Worm (Caenorhabditis elegans) whole organism, L1 larva: ENCODE data around the gene C17C3.11.

Experiments
- blmp-1 ChIP-seq: fragments of 150-350 bp; optimal IDR thresholded peaks from 2 replicates; lab custom pipeline; 2014; ENCODE audit warnings: missing biosample characterization, missing genetic modification characterization
- efl-1 ChIP-seq, 4 experiments: fragments of 150-350 bp; optimal IDR thresholded peaks in 3 of 4; peaks in 1 of 4; 1 replicate in 1 of 4; 2 replicates in 3 of 4; lab custom pipeline; 2014; ENCODE audit warnings: missing biosample characterization in 2 of 4, missing genetic modification characterization in 2 of 4, missing genetic modification reagents in 2 of 4

DNA sequence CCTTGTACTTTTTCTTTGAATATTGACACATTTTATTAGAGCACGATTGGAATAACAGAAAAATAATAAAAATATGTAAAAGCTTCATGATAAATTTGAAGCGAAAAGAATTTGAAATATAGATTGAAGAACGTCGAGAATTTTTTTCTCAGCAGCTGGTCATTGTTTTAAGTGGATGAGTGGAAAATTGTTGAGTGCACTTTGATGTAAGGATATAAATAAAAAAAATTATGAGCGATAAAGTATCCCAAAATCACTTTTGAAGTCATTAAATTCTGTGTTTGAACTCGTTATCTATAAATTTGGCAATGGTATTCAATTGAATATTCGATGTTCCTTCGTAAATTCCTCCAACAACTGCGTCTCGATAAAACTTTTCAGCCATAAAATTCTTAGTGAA is 7.1 kb downstream of the C17C3.11 start, which contains the start of gene ins-13:
- TF ChIP-seq efl-1 (optimal IDR thresholded peaks at IDR 0.05; lab: Kevin White, UChicago) (no peak), efl-1 (GFP tag; optimal IDR thresholded peaks at IDR 0.05 in 1 of 2; lab: Kevin White, UChicago) (no peak), blmp-1 (tag; lab: Kevin White, UChicago) (no peak)
